Worm (Caenorhabditis elegans) whole organism, young adult: ENCODE data around the gene F54E4.2.

Experiments
- B0261.1 ChIP-seq: sonication (generic microtip); optimal IDR thresholded peaks from 2 replicates; lab custom pipeline; 2016; ENCODE audit warnings: mild to moderate bottlenecking, missing genetic modification characterization, moderate library complexity, missing compliant biosample characterization
- ama-1 ChIP-seq, 3 experiments: fragments of 150-350 bp in 1 of 3; sonication (generic microtip) in 2 of 3; optimal IDR thresholded peaks; 2 replicates each; lab custom pipeline; 2014 to 2018; ENCODE audit warnings: missing biosample characterization in 2 of 3, missing genetic modification characterization in 2 of 3, missing genetic modification reagents in 2 of 3
- bed-2 ChIP-seq: fragments of 200-800 bp; sonication (Bioruptor generic); IDR thresholded peaks from 2 replicates; pipeline ENCODE4 v1.3.6; 2022; ENCODE audit warnings: missing genetic modification reagents, missing genetic modification characterization, missing compliant biosample characterization
- hlh-26 ChIP-seq: fragments of 200-800 bp; sonication (Bioruptor generic); conservative IDR thresholded peaks from 2 replicates; pipeline ENCODE4 v1.3.6; 2022; ENCODE audit warnings: missing genetic modification reagents, missing genetic modification characterization, missing compliant biosample characterization
- nfya-1 ChIP-seq: sonication (generic microtip); optimal IDR thresholded peaks from 2 replicates; lab custom pipeline; 2017; ENCODE audit warnings: antibody characterized with exemption, missing compliant biosample characterization, missing genetic modification characterization, borderline replicate concordance; ENCODE audit not compliant: insufficient read depth
- nhr-120 ChIP-seq: fragments of 200-800 bp; sonication (Bioruptor generic); IDR thresholded peaks from 2 replicates; pipeline ENCODE4 v1.3.6; 2022; ENCODE audit warnings: missing genetic modification characterization, missing compliant biosample characterization
- nhr-179 ChIP-seq: sonication (generic microtip); optimal IDR thresholded peaks from 2 replicates; lab custom pipeline; 2016; ENCODE audit warnings: mild to moderate bottlenecking, missing genetic modification characterization, missing compliant biosample characterization
- sdz-38 ChIP-seq: sonication (generic microtip); optimal IDR thresholded peaks from 2 replicates; lab custom pipeline; 2016; ENCODE audit warnings: missing genotype, missing genetic modification characterization, missing compliant biosample characterization

DNA sequence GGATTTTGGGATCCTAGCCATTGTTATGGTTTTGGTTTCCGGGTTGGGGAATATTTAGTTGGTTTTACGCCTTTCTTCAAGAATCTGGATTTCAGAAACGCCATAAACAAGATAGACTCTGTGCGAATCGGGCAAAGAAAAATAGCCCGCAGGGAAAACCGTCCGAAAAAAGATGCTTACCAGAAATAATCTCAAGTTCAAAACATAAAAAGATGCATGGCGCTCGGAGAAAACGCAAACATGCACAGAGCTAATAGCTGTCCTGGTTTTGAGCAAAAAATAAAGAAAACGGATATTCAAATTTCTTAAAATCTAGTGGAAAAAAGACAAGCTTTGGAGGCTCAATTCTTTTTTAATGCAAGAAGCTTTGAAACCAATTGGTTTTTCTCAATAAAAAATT is 29.5 kb downstream of the F54E4.2 start, which contains the start of gene C44H4.6:
- TF ChIP-seq hlh-26 (GFP tag; lab: Robert Waterston, UW) (no peak), B0261.1 (tag; lab: Kevin White, UChicago) (no peak), bed-2 (no peak), nfya-1 (tag; lab: Kevin White, UChicago) (no peak), nhr-120 (GFP tag; lab: Robert Waterston, UW) (no peak), ama-1 (optimal IDR thresholded peaks at IDR 0.05; lab: Kevin White, UChicago) (no peak), ama-1 (GFP tag; optimal IDR thresholded peaks at IDR 0.05; lab: Kevin White, UChicago) (no peak), sdz-38 (tag; lab: Kevin White, UChicago) (no peak), nhr-179 (tag; lab: Kevin White, UChicago) (no peak)
